Worm (Caenorhabditis elegans): ENCODE results near the gene Y53F4B.62.

Gene Y53F4B.62

DNA sequence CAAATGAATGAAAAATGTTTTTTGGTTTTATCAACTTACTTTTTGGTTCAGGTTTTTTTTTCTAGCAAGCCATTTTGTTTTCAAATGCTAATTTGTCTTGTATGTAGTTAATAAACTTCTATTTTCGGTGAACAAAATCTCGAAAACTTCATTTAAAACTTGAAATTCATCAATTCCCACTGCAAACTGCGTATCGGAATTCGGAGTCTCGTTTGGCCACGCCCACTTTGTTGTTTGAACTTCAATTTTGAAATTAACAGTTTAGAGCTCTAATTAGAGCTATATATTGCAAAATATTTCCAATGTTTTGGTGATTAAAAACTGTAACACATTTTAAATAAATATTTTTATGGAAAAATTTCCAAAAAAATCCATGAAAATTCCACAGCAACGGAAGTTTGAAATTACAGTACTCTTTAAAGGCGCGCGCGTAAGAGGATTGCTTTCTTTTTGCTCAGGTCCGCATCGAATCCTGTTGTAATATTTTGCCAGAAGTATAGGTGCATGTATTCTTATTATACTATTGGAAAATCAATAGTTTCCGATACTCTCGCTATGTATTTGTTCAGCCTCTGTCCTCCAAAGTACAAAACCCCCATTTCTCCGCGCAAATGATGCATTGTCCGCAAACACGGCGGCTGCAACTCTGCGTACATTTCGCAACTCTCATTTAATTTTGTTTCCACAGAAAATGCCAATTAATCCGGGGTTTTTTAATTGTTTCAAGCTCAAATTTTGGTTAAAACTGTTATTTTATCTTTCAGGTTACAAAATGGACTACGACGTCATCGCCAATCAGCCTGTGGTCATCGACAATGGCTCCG lies 10.7 kb downstream of the Y53F4B.62 start, which contains the start of gene arp-1:
Gene arp-1 (plus strand): TSS at position 765 of the 824 bp plus-strand sequence.
- TF ChIP-seq tbx-2 (tag; optimal IDR thresholded peaks at IDR 0.05) (no peak), eor-1 (tag; optimal IDR thresholded peaks at IDR 0.05) (no peak), pha-4 (tag; optimal IDR thresholded peaks at IDR 0.05) (peak; percentile 71), nhr-76 (tag; optimal IDR thresholded peaks at IDR 0.05) (peak; percentile 13), lin-15B (tag; optimal IDR thresholded peaks at IDR 0.05) (peak; percentile 44), snpc-4 (tag; optimal IDR thresholded peaks at IDR 0.05) (peak; percentile 52), egl-5 (tag; optimal IDR thresholded peaks at IDR 0.05) (no peak), hmg-11 (tag; optimal IDR thresholded peaks at IDR 0.05) (peak; percentile 84), unc-62 (GFP tag; optimal IDR thresholded peaks at IDR 0.05) (no peak), sea-2 (GFP tag; optimal IDR thresholded peaks at IDR 0.05) (no peak), skn-1 (tag; optimal IDR thresholded peaks at IDR 0.05) (no peak), jun-1 (tag; optimal IDR thresholded peaks at IDR 0.05) (no peak), ceh-28 (tag; optimal IDR thresholded peaks at IDR 0.05) (peak; percentile 60), nhr-25 (tag; optimal IDR thresholded peaks at IDR 0.05) (peak; percentile 38), nhr-23 (tag; optimal IDR thresholded peaks at IDR 0.05) (peak; percentile 12), fos-1 (tag; optimal IDR thresholded peaks at IDR 0.05) (no peak), lsy-12 (tag; optimal IDR thresholded peaks at IDR 0.05) (no peak), elt-2 (tag; optimal IDR thresholded peaks at IDR 0.05) (peak; percentile 13), nfya-1 (tag; optimal IDR thresholded peaks at IDR 0.05; ENCODE audit: insufficient read depth) (peak; percentile 60), lin-39 (tag; optimal IDR thresholded peaks at IDR 0.05) (peak; percentile 59)

ce11 chrII:15111352-15111751 lies 19.1 kb downstream of the Y53F4B.62 start:
- TF ChIP-seq nhr-25 (tag; optimal IDR thresholded peaks at IDR 0.05) = no peak
- TF ChIP-seq mml-1 (tag; optimal IDR thresholded peaks at IDR 0.05) = no peak
- no peak for TF ChIP-seq lsy-12 (tag; optimal IDR thresholded peaks at IDR 0.05)
- no peak for TF ChIP-seq fkh-10 (GFP tag; optimal IDR thresholded peaks at IDR 0.05)
- TF ChIP-seq ceh-28 (tag; optimal IDR thresholded peaks at IDR 0.05) = peak; percentile 56
- peak; percentile 91 for TF ChIP-seq pqm-1 (tag; optimal IDR thresholded peaks at IDR 0.05)
- no peak for TF ChIP-seq nhr-77 (tag; optimal IDR thresholded peaks at IDR 0.05)
- peak; percentile 87 for TF ChIP-seq elt-2 (tag; optimal IDR thresholded peaks at IDR 0.05)
- TF ChIP-seq ztf-11 (tag; optimal IDR thresholded peaks at IDR 0.05) = no peak
- no peak for TF ChIP-seq ceh-82 (tag; optimal IDR thresholded peaks at IDR 0.05)
- TF ChIP-seq ama-1 (optimal IDR thresholded peaks at IDR 0.05) = no peak
- TF ChIP-seq jun-1 (tag; optimal IDR thresholded peaks at IDR 0.05) = peak; percentile 26
- TF ChIP-seq daf-12 (tag; optimal IDR thresholded peaks at IDR 0.05) = no peak
- TF ChIP-seq elt-1 (tag; optimal IDR thresholded peaks at IDR 0.05) = no peak
- no peak for TF ChIP-seq nhr-43 (tag; optimal IDR thresholded peaks at IDR 0.05; ENCODE audit: poor library complexity, severe bottlenecking)
- TF ChIP-seq lin-15B (tag; optimal IDR thresholded peaks at IDR 0.05) = no peak
- peak; percentile 46 for TF ChIP-seq pha-4 (tag; optimal IDR thresholded peaks at IDR 0.05)
- TF ChIP-seq ZK546.5 (tag; optimal IDR thresholded peaks at IDR 0.05) = no peak
- no peak for TF ChIP-seq egl-27 (tag; optimal IDR thresholded peaks at IDR 0.05)
- no peak for TF ChIP-seq unc-39 (tag; optimal IDR thresholded peaks at IDR 0.05)
- no peak for TF ChIP-seq hmg-11 (tag; optimal IDR thresholded peaks at IDR 0.05)

- no peak for TF ChIP-seq skn-1 (tag; optimal IDR thresholded peaks at IDR 0.05)
- TF ChIP-seq sea-2 (GFP tag; optimal IDR thresholded peaks at IDR 0.05) = no peak
- TF ChIP-seq mdl-1 (tag; optimal IDR thresholded peaks at IDR 0.05) = no peak
- TF ChIP-seq pha-4 (tag; optimal IDR thresholded peaks at IDR 0.05) = no peak
- no peak for TF ChIP-seq daf-12 (tag; optimal IDR thresholded peaks at IDR 0.05)
- TF ChIP-seq lin-15B (tag; optimal IDR thresholded peaks at IDR 0.05) = no peak
- TF ChIP-seq aly-2 (tag; optimal IDR thresholded peaks at IDR 0.05) = no peak
- TF ChIP-seq unc-62 (GFP tag; optimal IDR thresholded peaks at IDR 0.05) = no peak
- no peak for TF ChIP-seq nhr-12 (tag; optimal IDR thresholded peaks at IDR 0.05)
- TF ChIP-seq nhr-67 (tag; optimal IDR thresholded peaks at IDR 0.05) = no peak
- TF ChIP-seq ceh-9 (tag; optimal IDR thresholded peaks at IDR 0.05) = no peak
Measured at ce11 chrII:15109844-15110243, 20.6 kb downstream of the Y53F4B.62 start, which contains the start of gene Y53F4B.39. Gene Y53F4B.39 (plus strand): TSS chrII:15110144.
